Fruit fly (Drosophila melanogaster): ENCODE results near the gene Cyp305a1.

The Cyp305a1 gene

DNA sequence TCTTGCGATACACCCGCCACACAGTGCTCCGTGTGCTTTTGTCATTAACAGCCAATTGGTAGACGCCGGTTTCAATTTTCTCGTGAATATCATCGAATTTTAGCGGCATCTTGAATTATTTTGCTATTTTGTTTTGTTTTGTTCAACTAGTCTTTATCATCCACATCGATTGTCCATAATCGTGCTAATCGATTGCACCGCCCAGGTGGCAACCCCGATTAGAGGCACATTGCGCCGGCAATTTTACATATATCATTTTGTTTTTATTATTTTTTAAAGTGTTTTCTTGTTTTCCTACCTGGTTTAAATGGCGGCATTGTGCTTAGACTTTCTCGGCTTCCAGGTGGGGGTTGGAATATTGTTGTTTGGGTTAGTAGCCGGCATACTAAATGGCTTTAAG is 7.2 kb downstream of the Cyp305a1 start, which contains the start of gene CG34116 (continued):
- TF ChIP-seq CG12104 (GFP tag; optimal IDR thresholded peaks at IDR 0.05) (no peak), btn (GFP tag; optimal IDR thresholded peaks at IDR 0.05) (no peak), ftz-f1 (GFP tag; optimal IDR thresholded peaks at IDR 0.05) (no peak), lmd (GFP tag; IDR thresholded peaks at IDR 0.05) (no peak), CG8290 (GFP tag; optimal IDR thresholded peaks at IDR 0.05) (no peak), CG8290 (tag; optimal IDR thresholded peaks at IDR 0.05) (no peak), E2f2 (GFP tag; IDR thresholded peaks at IDR 0.05) (peak; percentile 15; the same call in 1 of the 2 replicates), Side (GFP tag; optimal IDR thresholded peaks at IDR 0.05) (no peak), Hmx (GFP tag; optimal IDR thresholded peaks at IDR 0.05) (no peak), CG12071 (GFP tag; optimal IDR thresholded peaks at IDR 0.05) (no peak), knrl (GFP tag; IDR thresholded peaks at IDR 0.05; ENCODE audit: partially characterized antibody) (peak; percentile 65; the same call in 2 of the 3 replicates), ro (GFP tag; IDR thresholded peaks at IDR 0.05) (no peak), phol (tag; optimal IDR thresholded peaks at IDR 0.05) (peak; percentile 30), vfl (GFP tag; optimal IDR thresholded peaks at IDR 0.05) (no peak), al (GFP tag; IDR thresholded peaks at IDR 0.05) (no peak), unc-4 (GFP tag; IDR thresholded peaks at IDR 0.05; ENCODE audit: partially characterized antibody) (peak; percentile 57; the same call in 1 of the 2 replicates), Ets65A (GFP tag) (peak; percentile 38), CG13894 (tag; optimal IDR thresholded peaks at IDR 0.05) (no peak), CG34224 (GFP tag; IDR thresholded peaks at IDR 0.05; ENCODE audit: partially characterized antibody) (peak; percentile 59), fd64A (GFP tag; optimal IDR thresholded peaks at IDR 0.05) (no peak), otp (GFP tag; IDR thresholded peaks at IDR 0.05) (no peak), lov (optimal IDR thresholded peaks at IDR 0.05) (no peak), lov (GFP tag; IDR thresholded peaks at IDR 0.05) (no peak), CG13287 (GFP tag; IDR thresholded peaks at IDR 0.05; ENCODE audit: partially characterized antibody) (peak; percentile 71), onecut (GFP tag; IDR thresholded peaks at IDR 0.05) (no peak), CG7963 (GFP tag; IDR thresholded peaks at IDR 0.05; ENCODE audit: partially characterized antibody) (peak; percentile 38; the same call in 2 of the 3 replicates), Opbp (GFP tag; IDR thresholded peaks at IDR 0.05; ENCODE audit: partially characterized antibody) (peak; percentile 57; the same call in 2 of the 3 replicates), CG10462 (GFP tag; optimal IDR thresholded peaks at IDR 0.05) (no peak), jumu (GFP tag; optimal IDR thresholded peaks at IDR 0.05) (no peak), CG8388 (GFP tag; optimal IDR thresholded peaks at IDR 0.05) (no peak), gcm (GFP tag; optimal IDR thresholded peaks at IDR 0.05) (no peak), Nf-YC (tag; optimal IDR thresholded peaks at IDR 0.05) (no peak), wor (GFP tag; IDR thresholded peaks at IDR 0.05) (no peak), her (GFP tag; optimal IDR thresholded peaks at IDR 0.05) (no peak), HLH4C (GFP tag; IDR thresholded peaks at IDR 0.05; ENCODE audit: partially characterized antibody) (peak; percentile 67), CG7928 (GFP tag; optimal IDR thresholded peaks at IDR 0.05) (no peak), pho (GFP tag; optimal IDR thresholded peaks at IDR 0.05) (no peak), sisA (GFP tag; IDR thresholded peaks at IDR 0.05) (no peak), CG10959 (GFP tag; IDR thresholded peaks at IDR 0.05) (no peak), Lpt (GFP tag; optimal IDR thresholded peaks at IDR 0.05) (no peak), crp (GFP tag; optimal IDR thresholded peaks at IDR 0.05) (peak in 1 of 2 experiments; percentile 62)

DNA sequence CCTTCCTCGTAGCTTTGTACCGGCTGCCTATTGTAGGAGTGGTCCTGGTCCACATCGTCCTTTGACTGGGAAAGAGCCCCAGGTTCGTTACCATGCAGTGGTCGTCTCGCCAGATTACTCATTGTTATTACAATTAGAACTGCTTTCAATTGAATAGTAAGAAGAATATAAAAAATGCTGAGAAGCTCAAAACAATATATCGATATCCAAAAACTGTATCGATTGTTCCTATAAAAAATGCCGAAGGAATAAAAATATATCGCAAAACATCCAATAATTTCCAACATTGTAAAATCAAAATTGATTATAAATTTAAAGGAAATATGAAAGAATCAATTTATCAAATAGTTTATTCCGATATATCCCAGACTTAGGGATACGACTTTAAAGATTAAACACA is 8.2 kb downstream of the Cyp305a1 start, which contains the start of the genes TORIP and Ccdc58:
Gene TORIP (minus strand): TSS at position 173 of the 400 bp plus-strand sequence.
Gene Ccdc58 (plus strand): TSS at position 274 of the 400 bp plus-strand sequence.
- no peak for TF ChIP-seq Atf6 (GFP tag; IDR thresholded peaks at IDR 0.05)
- TF ChIP-seq bbx (GFP tag; IDR thresholded peaks at IDR 0.05; ENCODE audit: partially characterized antibody), result peak; percentile 77
- TF ChIP-seq CG6272 (GFP tag; IDR thresholded peaks at IDR 0.05), result no peak
- TF ChIP-seq CG13775 (GFP tag; optimal IDR thresholded peaks at IDR 0.05), result no peak
- TF ChIP-seq Doc2 (GFP tag; IDR thresholded peaks at IDR 0.05), result no peak
- peak; percentile 72 for TF ChIP-seq CG16813 (GFP tag; IDR thresholded peaks at IDR 0.05; ENCODE audit: partially characterized antibody)
- no peak for TF ChIP-seq CG34376 (GFP tag; optimal IDR thresholded peaks at IDR 0.05)
- no peak for TF ChIP-seq peb (GFP tag; IDR thresholded peaks at IDR 0.05)
- no peak for TF ChIP-seq abd-A (tag; optimal IDR thresholded peaks at IDR 0.05)
- TF ChIP-seq row (GFP tag; IDR thresholded peaks at IDR 0.05), result no peak
- peak; percentile 77 for TF ChIP-seq amos (GFP tag; IDR thresholded peaks at IDR 0.05; ENCODE audit: partially characterized antibody)
- no peak for TF ChIP-seq Ptx1 (GFP tag; IDR thresholded peaks at IDR 0.05)
- TF ChIP-seq CG8924 (tag; optimal IDR thresholded peaks at IDR 0.05), result no peak
- no peak for TF ChIP-seq onecut (GFP tag; IDR thresholded peaks at IDR 0.05)
